Fruit fly (Drosophila melanogaster) whole organism, embryonic: Measurements from ENCODE around the gene CG16749.

Experiments used
- Adf1 ChIP-seq: fragments of 200-800 bp; sonication (Bioruptor generic); IDR thresholded peaks from 2 replicates; pipeline ENCODE4 v1.3.6; 2022; ENCODE audit warnings: missing biosample characterization, missing genetic modification characterization
- Antp ChIP-seq: fragments of 200-800 bp; sonication (Bioruptor generic); optimal IDR thresholded peaks from 3 replicates; lab custom pipeline; 2016; ENCODE audit warnings: missing biosample characterization, missing genetic modification characterization
- B-H2 ChIP-seq: fragments of 200-800 bp; sonication (Bioruptor generic); optimal IDR thresholded peaks from 2 replicates; lab custom pipeline; 2018; ENCODE audit warnings: missing biosample characterization, mild to moderate bottlenecking, missing genetic modification characterization
- CG10274 ChIP-seq: fragments of 200-800 bp; sonication (Bioruptor generic); optimal IDR thresholded peaks from 3 replicates; lab custom pipeline; 2017; ENCODE audit warnings: missing biosample characterization, mild to moderate bottlenecking, missing genetic modification characterization
- CG11504 ChIP-seq: fragments of 200-800 bp; sonication (Bioruptor generic); optimal IDR thresholded peaks from 3 replicates; lab custom pipeline; 2019; ENCODE audit warnings: missing biosample characterization, mild to moderate bottlenecking, missing genetic modification characterization, moderate library complexity
- CG11695 ChIP-seq: fragments of 200-800 bp; sonication (Bioruptor generic); IDR thresholded peaks from 3 replicates; pipeline ENCODE4 v1.3.6; 2022; ENCODE audit warnings: missing biosample characterization, missing genetic modification characterization
- CG11723 ChIP-seq: fragments of 200-800 bp; sonication (Bioruptor generic); optimal IDR thresholded peaks from 2 replicates; lab custom pipeline; 2017; ENCODE audit warnings: missing biosample characterization, mild to moderate bottlenecking, missing genetic modification characterization
- CG12236 ChIP-seq: fragments of 200-800 bp; sonication (Bioruptor generic); optimal IDR thresholded peaks from 2 replicates; lab custom pipeline; 2016; ENCODE audit warnings: missing biosample characterization, missing genetic modification characterization
- CG1233 ChIP-seq: fragments of 200-800 bp; sonication (Bioruptor generic); optimal IDR thresholded peaks from 4 replicates; lab custom pipeline; 2018; ENCODE audit warnings: missing biosample characterization, mild to moderate bottlenecking, missing genetic modification characterization
- CG12942 ChIP-seq: fragments of 200-800 bp; sonication (Bioruptor generic); optimal IDR thresholded peaks from 3 replicates; lab custom pipeline; 2016; ENCODE audit warnings: missing biosample characterization, missing genetic modification characterization
- CG13296 ChIP-seq: fragments of 200-800 bp; sonication (Bioruptor generic); optimal IDR thresholded peaks from 3 replicates; lab custom pipeline; 2018; ENCODE audit warnings: missing biosample characterization, mild to moderate bottlenecking, missing genetic modification characterization
- CG15601 ChIP-seq: fragments of 200-800 bp; sonication (Bioruptor generic); optimal IDR thresholded peaks from 3 replicates; lab custom pipeline; 2019; ENCODE audit warnings: missing biosample characterization, mild to moderate bottlenecking, missing genetic modification characterization, moderate library complexity
- CG2678 ChIP-seq: fragments of 200-800 bp; sonication (Bioruptor generic); optimal IDR thresholded peaks from 3 replicates; lab custom pipeline; 2019; ENCODE audit warnings: missing biosample characterization, mild to moderate bottlenecking, missing genetic modification characterization, moderate library complexity
- CG33557 ChIP-seq: fragments of 200-800 bp; sonication (Bioruptor generic); optimal IDR thresholded peaks from 2 replicates; lab custom pipeline; 2019; ENCODE audit warnings: missing biosample characterization, mild to moderate bottlenecking, missing genetic modification characterization, moderate library complexity
- CG3407 ChIP-seq: fragments of 200-800 bp; sonication (Bioruptor generic); optimal IDR thresholded peaks from 2 replicates; lab custom pipeline; 2018; ENCODE audit warnings: missing biosample characterization, mild to moderate bottlenecking, missing genetic modification characterization
- CG3838 ChIP-seq: fragments of 200-800 bp; sonication (Bioruptor generic); optimal IDR thresholded peaks from 3 replicates; lab custom pipeline; 2016; ENCODE audit warnings: missing biosample characterization, missing genetic modification characterization
- CG6654 ChIP-seq: fragments of 200-800 bp; sonication (Bioruptor generic); optimal IDR thresholded peaks from 2 replicates; lab custom pipeline; 2017; ENCODE audit warnings: missing biosample characterization, mild to moderate bottlenecking, missing genetic modification characterization
- CG6765 ChIP-seq: fragments of 200-800 bp; sonication (Bioruptor generic); optimal IDR thresholded peaks from 3 replicates; lab custom pipeline; 2017; ENCODE audit warnings: missing biosample characterization, mild to moderate bottlenecking, missing genetic modification characterization
- CG6813 ChIP-seq: fragments of 200-800 bp; sonication (Bioruptor generic); optimal IDR thresholded peaks from 2 replicates; lab custom pipeline; 2017; ENCODE audit warnings: missing biosample characterization, missing genetic modification characterization, mild to moderate bottlenecking, moderate library complexity, missing genetic modification reagents
- CG8388 ChIP-seq: fragments of 200-800 bp; sonication (Bioruptor generic); optimal IDR thresholded peaks from 2 replicates; lab custom pipeline; 2019; ENCODE audit warnings: missing biosample characterization, mild to moderate bottlenecking, missing genetic modification characterization, moderate library complexity
- CG9727 ChIP-seq: fragments of 200-800 bp; sonication (Bioruptor generic); optimal IDR thresholded peaks from 3 replicates; lab custom pipeline; 2017; ENCODE audit warnings: missing biosample characterization, mild to moderate bottlenecking, missing genetic modification characterization
- CoRest ChIP-seq: fragments of 200-800 bp; sonication (Bioruptor generic); optimal IDR thresholded peaks from 3 replicates; lab custom pipeline; 2018; ENCODE audit warnings: missing biosample characterization, mild to moderate bottlenecking, missing genetic modification characterization, moderate library complexity
- D19A ChIP-seq: fragments of 200-800 bp; optimal IDR thresholded peaks from 3 replicates; lab custom pipeline; 2019; ENCODE audit warnings: missing biosample characterization, mild to moderate bottlenecking, missing genetic modification characterization, moderate library complexity
- Dek ChIP-seq: fragments of 200-800 bp; sonication (Bioruptor generic); optimal IDR thresholded peaks from 3 replicates; lab custom pipeline; 2019; ENCODE audit warnings: missing biosample characterization, mild to moderate bottlenecking, missing genetic modification characterization, moderate library complexity
- E2f1 ChIP-seq: fragments of 200-800 bp; sonication (Bioruptor generic); IDR thresholded peaks from 2 replicates; pipeline ENCODE4 v1.3.6; 2022; ENCODE audit warnings: missing biosample characterization, missing genetic modification characterization
- HLH3B ChIP-seq: fragments of 200-800 bp; sonication (Bioruptor generic); IDR thresholded peaks from 2 replicates; pipeline ENCODE4 v1.3.6; 2022; ENCODE audit warnings: missing biosample characterization, missing genetic modification characterization
- Hand ChIP-seq: fragments of 200-800 bp; sonication (Bioruptor generic); optimal IDR thresholded peaks from 2 replicates; lab custom pipeline; 2017; ENCODE audit warnings: mild to moderate bottlenecking, missing biosample characterization, missing genetic modification reagents, missing genetic modification characterization
- Med ChIP-seq: fragments of 200-800 bp; sonication (Bioruptor generic); peaks from one replicate; lab custom pipeline; 2016; ENCODE audit warnings: missing biosample characterization, missing genetic modification characterization, mild to moderate bottlenecking, inconsistent platforms, moderate library complexity
- PHDP ChIP-seq: fragments of 200-800 bp; sonication (Bioruptor generic); optimal IDR thresholded peaks from 3 replicates; lab custom pipeline; 2018; ENCODE audit warnings: missing biosample characterization, mild to moderate bottlenecking, missing genetic modification characterization, moderate library complexity
- Xbp1 ChIP-seq: fragments of 200-800 bp; sonication (Bioruptor generic); optimal IDR thresholded peaks from 3 replicates; lab custom pipeline; 2016; ENCODE audit warnings: missing biosample characterization, mild to moderate bottlenecking, missing genetic modification characterization
- bowl ChIP-seq: fragments of 200-800 bp; sonication (Bioruptor generic); IDR thresholded peaks from 2 replicates; pipeline ENCODE4 v1.3.6; 2022; ENCODE audit warnings: missing biosample characterization, missing genetic modification characterization
- caup ChIP-seq: fragments of 200-800 bp; sonication (Bioruptor generic); optimal IDR thresholded peaks from 3 replicates; lab custom pipeline; 2017; ENCODE audit warnings: missing biosample characterization, mild to moderate bottlenecking, missing genetic modification characterization, moderate library complexity; ENCODE audit not compliant: severe bottlenecking
- cwo ChIP-seq: fragments of 200-800 bp; sonication (Bioruptor generic); optimal IDR thresholded peaks from 3 replicates; lab custom pipeline; 2017; ENCODE audit warnings: missing biosample characterization, missing genetic modification characterization, mild to moderate bottlenecking, moderate library complexity, missing genetic modification reagents
- fd3F ChIP-seq: fragments of 200-800 bp; sonication (Bioruptor generic); optimal IDR thresholded peaks from 2 replicates; lab custom pipeline; 2018; ENCODE audit warnings: missing biosample characterization, mild to moderate bottlenecking, missing genetic modification characterization, moderate library complexity
- ftz-f1 ChIP-seq: fragments of 200-800 bp; sonication (Bioruptor generic); optimal IDR thresholded peaks from 2 replicates; lab custom pipeline; 2016; ENCODE audit warnings: missing biosample characterization, missing genetic modification characterization
- gem ChIP-seq: fragments of 200-800 bp; sonication (Bioruptor generic); optimal IDR thresholded peaks from 2 replicates; lab custom pipeline; 2019; ENCODE audit warnings: missing biosample characterization, mild to moderate bottlenecking, missing genetic modification characterization, moderate library complexity
- grau ChIP-seq: fragments of 200-800 bp; optimal IDR thresholded peaks from 3 replicates; lab custom pipeline; 2019; ENCODE audit warnings: missing biosample characterization, mild to moderate bottlenecking, missing genetic modification characterization, moderate library complexity
- hkb ChIP-seq, 2 experiments: fragments of 200-800 bp in 1 of 2; fragments of >200 bp in 1 of 2; sonication (Bioruptor generic) in 1 of 2; IDR thresholded peaks in 1 of 2; optimal IDR thresholded peaks in 1 of 2; 2 replicates each; pipeline versions ENCODE4 v1.3.6 to Lab custom; 2017 to 2022; ENCODE audit warnings: missing biosample characterization in 1 of 2, missing genetic modification characterization in 1 of 2
- mirr ChIP-seq: fragments of 200-800 bp; sonication (Bioruptor generic); optimal IDR thresholded peaks from 3 replicates; lab custom pipeline; 2018; ENCODE audit warnings: missing biosample characterization, mild to moderate bottlenecking, missing genetic modification characterization
- oc ChIP-seq: fragments of 200-800 bp; sonication (Bioruptor generic); optimal IDR thresholded peaks from 2 replicates; lab custom pipeline; 2018; ENCODE audit warnings: missing biosample characterization, mild to moderate bottlenecking, missing genetic modification characterization, moderate library complexity
- pfk ChIP-seq: fragments of 200-800 bp; sonication (Bioruptor generic); optimal IDR thresholded peaks from 2 replicates; lab custom pipeline; 2018; ENCODE audit warnings: missing biosample characterization, mild to moderate bottlenecking, missing genetic modification characterization, moderate library complexity
- pum ChIP-seq: fragments of 200-800 bp; sonication (Bioruptor generic); optimal IDR thresholded peaks from 2 replicates; lab custom pipeline; 2016; ENCODE audit warnings: missing biosample characterization, missing genetic modification characterization
- sc ChIP-seq, 3 experiments: fragments of >200 bp in 2 of 3; fragments of 200-800 bp in 1 of 3; sonication (Bioruptor generic) in 1 of 3; optimal IDR thresholded peaks; 2 replicates in 2 of 3; 3 replicates in 1 of 3; lab custom pipeline; 2017; ENCODE audit warnings: mild to moderate bottlenecking in 1 of 3, missing biosample characterization in 1 of 3, missing genetic modification characterization in 1 of 3, missing genetic modification reagents in 1 of 3
- so ChIP-seq: fragments of 200-800 bp; sonication (Bioruptor generic); IDR thresholded peaks from 3 replicates; pipeline ENCODE4 v1.3.6; 2022; ENCODE audit warnings: missing biosample characterization, missing genetic modification characterization
- trem ChIP-seq: fragments of 200-800 bp; optimal IDR thresholded peaks from 3 replicates; lab custom pipeline; 2019; ENCODE audit warnings: missing biosample characterization, mild to moderate bottlenecking, missing genetic modification characterization, moderate library complexity
- vfl ChIP-seq: fragments of 200-800 bp; sonication (Bioruptor generic); optimal IDR thresholded peaks from 2 replicates; lab custom pipeline; 2016; ENCODE audit warnings: missing biosample characterization, missing genetic modification characterization
- vvl ChIP-seq: fragments of 200-800 bp; sonication (Bioruptor generic); IDR thresholded peaks from 2 replicates; pipeline ENCODE4 v1.3.6; 2022; ENCODE audit warnings: missing biosample characterization, missing genetic modification characterization
- wdn ChIP-seq: fragments of 200-800 bp; sonication (Bioruptor generic); IDR thresholded peaks from 2 replicates; pipeline ENCODE4 v1.3.6; 2022; ENCODE audit warnings: missing biosample characterization, missing genetic modification characterization

The CG16749 gene

dm6 chr3R:9342248-9342882 lies 10.7 kb upstream of the CG16749 start (continued):
- TF ChIP-seq pfk (GFP tag; lab: Kevin White, UChicago) (peak; percentile 51), CG15601 (peak; percentile 61), pum (no peak), CG8388 (peak; percentile 46), hkb (optimal IDR thresholded peaks at IDR 0.05; lab: Kevin White, UChicago) (no peak), hkb (GFP tag; IDR thresholded peaks at IDR 0.05; lab: Robert Waterston, UW) (peak; percentile 57; the same call in 1 of the 2 replicates), Xbp1 (peak; percentile 19), so (no peak), CG2678 (peak; percentile 76), vvl (GFP tag; lab: Robert Waterston, UW) (peak; percentile 77), sc (optimal IDR thresholded peaks at IDR 0.05; lab: Kevin White, UChicago) (no peak), sc (GFP tag; optimal IDR thresholded peaks at IDR 0.05; lab: Kevin White, UChicago) (no peak), Antp (GFP tag; lab: Kevin White, UChicago) (no peak), CG6813 (GFP tag; lab: Kevin White, UChicago) (peak; percentile 60), CG11504 (tag; lab: Kevin White, UChicago) (peak; percentile 62), HLH3B (GFP tag; lab: Robert Waterston, UW) (peak; percentile 20; the same call in 1 of the 2 replicates), PHDP (peak; percentile 73), B-H2 (GFP tag; lab: Kevin White, UChicago) (peak; percentile 81), CG3407 (GFP tag; lab: Kevin White, UChicago) (peak; percentile 30), CG12236 (GFP tag; lab: Kevin White, UChicago) (no peak), D19A (tag; lab: Kevin White, UChicago) (peak; percentile 67), fd3F (GFP tag; lab: Kevin White, UChicago) (no peak), caup (GFP tag; lab: Kevin White, UChicago) (peak; percentile 68), vfl (GFP tag; lab: Kevin White, UChicago) (peak; percentile 36), CoRest (tag; lab: Kevin White, UChicago) (peak; percentile 26), mirr (GFP tag; lab: Kevin White, UChicago) (peak; percentile 51), CG6654 (no peak), CG6765 (peak; percentile 50), CG1233 (GFP tag; lab: Kevin White, UChicago) (peak; percentile 62), CG11695 (GFP tag; lab: Robert Waterston, UW) (peak; percentile 55; the same call in 2 of the 3 replicates), Adf1 (peak; percentile 17; the same call in 1 of the 2 replicates), CG3838 (GFP tag; lab: Kevin White, UChicago) (no peak), wdn (GFP tag; lab: Robert Waterston, UW) (no peak), Dek (tag; lab: Kevin White, UChicago) (peak; percentile 29), CG33557 (peak; percentile 69), CG11723 (GFP tag; lab: Kevin White, UChicago) (peak; percentile 21), CG13296 (peak; percentile 75), cwo (peak; percentile 49), gem (tag; lab: Kevin White, UChicago) (peak; percentile 59), trem (tag; lab: Kevin White, UChicago) (peak; percentile 63), oc (tag; lab: Kevin White, UChicago) (peak; percentile 8), CG12942 (GFP tag; lab: Kevin White, UChicago) (peak; percentile 4), bowl (GFP tag; lab: Robert Waterston, UW) (no peak), CG9727 (GFP tag; lab: Kevin White, UChicago) (peak; percentile 50), ftz-f1 (GFP tag; lab: Kevin White, UChicago) (peak; percentile 11), E2f1 (GFP tag; lab: Robert Waterston, UW) (no peak), Hand (GFP tag; lab: Kevin White, UChicago) (peak; percentile 10), CG10274 (GFP tag; lab: Kevin White, UChicago) (no peak), grau (peak; percentile 58), Med (GFP tag; lab: Kevin White, UChicago) (peak; percentile 91)
